Worm (Caenorhabditis elegans) whole organism, L3 larva: ENCODE measurements around the gene nep-17.
A peak's percentile ranks its signal among the peaks of the same experiment; 100 is the strongest.

Experiments used
- R02D3.7 ChIP-seq: fragments of 150-350 bp; optimal IDR thresholded peaks from 2 replicates; lab custom pipeline; 2014; ENCODE audit warnings: missing biosample characterization, missing genetic modification characterization
- ZK546.5 ChIP-seq: sonication (generic microtip); optimal IDR thresholded peaks from 2 replicates; lab custom pipeline; 2017; ENCODE audit warnings: missing biosample characterization, missing genetic modification characterization
- aly-2 ChIP-seq: fragments of 150-350 bp; optimal IDR thresholded peaks from 2 replicates; lab custom pipeline; 2014; ENCODE audit warnings: missing biosample characterization, missing genetic modification characterization
- ama-1 ChIP-seq: fragments of 150-350 bp; optimal IDR thresholded peaks from 2 replicates; lab custom pipeline; 2018
- ceh-9 ChIP-seq: sonication (generic microtip); optimal IDR thresholded peaks from 2 replicates; lab custom pipeline; 2018; ENCODE audit warnings: missing biosample characterization, missing genetic modification characterization
- daf-12 ChIP-seq: fragments of 150-350 bp; optimal IDR thresholded peaks from 2 replicates; lab custom pipeline; 2014; ENCODE audit warnings: missing biosample characterization, missing genetic modification reagents, missing genetic modification characterization
- egl-27 ChIP-seq: sonication (generic microtip); optimal IDR thresholded peaks from 4 replicates; lab custom pipeline; 2017; ENCODE audit warnings: missing biosample characterization, missing genetic modification reagents, missing genetic modification characterization
- egl-5 ChIP-seq: fragments of 150-350 bp; optimal IDR thresholded peaks from 2 replicates; lab custom pipeline; 2017; ENCODE audit warnings: missing biosample characterization, missing genetic modification reagents, missing genetic modification characterization, inconsistent platforms
- elt-2 ChIP-seq: sonication (generic microtip); optimal IDR thresholded peaks from 2 replicates; lab custom pipeline; 2016; ENCODE audit warnings: missing genetic modification reagents, mild to moderate bottlenecking, missing genetic modification characterization, missing compliant biosample characterization
- elt-3 ChIP-seq, 3 experiments: fragments of 150-350 bp in 1 of 3; sonication (generic microtip) in 2 of 3; optimal IDR thresholded peaks; 2 replicates in 2 of 3; 4 replicates in 1 of 3; lab custom pipeline; 2014 to 2017; ENCODE audit warnings: missing biosample characterization in 3 of 3, missing genetic modification characterization in 3 of 3
- fkh-10 ChIP-seq: sonication (generic microtip); optimal IDR thresholded peaks from 2 replicates; lab custom pipeline; 2017; ENCODE audit warnings: missing biosample characterization, missing genetic modification reagents, missing genetic modification characterization
- fkh-2 ChIP-seq: fragments of 150-350 bp; optimal IDR thresholded peaks from 2 replicates; lab custom pipeline; 2014; ENCODE audit warnings: missing biosample characterization, missing genetic modification reagents, missing genetic modification characterization
- fos-1 ChIP-seq: fragments of 150-350 bp; optimal IDR thresholded peaks from 2 replicates; lab custom pipeline; 2014; ENCODE audit warnings: missing biosample characterization, missing genetic modification characterization
- hmg-11 ChIP-seq: sonication (generic microtip); optimal IDR thresholded peaks from 2 replicates; lab custom pipeline; 2016; ENCODE audit warnings: missing genetic modification characterization, missing compliant biosample characterization
- jun-1 ChIP-seq: fragments of 150-350 bp; optimal IDR thresholded peaks from 2 replicates; lab custom pipeline; 2014; ENCODE audit warnings: missing biosample characterization, missing genetic modification reagents, missing genetic modification characterization
- lin-15B ChIP-seq: fragments of 150-350 bp; optimal IDR thresholded peaks from 2 replicates; lab custom pipeline; 2014; ENCODE audit warnings: missing biosample characterization, missing genetic modification characterization
- lin-39 ChIP-seq: fragments of 150-350 bp; optimal IDR thresholded peaks from 2 replicates; lab custom pipeline; 2018; ENCODE audit warnings: missing biosample characterization, missing genetic modification reagents, missing genetic modification characterization
- lsy-12 ChIP-seq: sonication (generic microtip); optimal IDR thresholded peaks from 2 replicates; lab custom pipeline; 2016; ENCODE audit warnings: mild to moderate bottlenecking, missing genetic modification characterization, missing compliant biosample characterization
- mdl-1 ChIP-seq: fragments of 150-350 bp; optimal IDR thresholded peaks from 2 replicates; lab custom pipeline; 2014; ENCODE audit warnings: missing biosample characterization, missing genetic modification characterization
- nfya-1 ChIP-seq: sonication (generic microtip); optimal IDR thresholded peaks from 2 replicates; lab custom pipeline; 2017; ENCODE audit warnings: missing genetic modification characterization, mild to moderate bottlenecking, missing compliant biosample characterization, antibody characterized with exemption, moderate library complexity; ENCODE audit not compliant: insufficient read depth
- nhr-12 ChIP-seq: fragments of 150-350 bp; optimal IDR thresholded peaks from 2 replicates; lab custom pipeline; 2014; ENCODE audit warnings: missing biosample characterization, missing genetic modification characterization
- nhr-23 ChIP-seq: fragments of 150-350 bp; optimal IDR thresholded peaks from 2 replicates; lab custom pipeline; 2014; ENCODE audit warnings: missing biosample characterization, missing genetic modification reagents, missing genetic modification characterization
- nhr-28 ChIP-seq: fragments of 150-350 bp; optimal IDR thresholded peaks from 2 replicates; lab custom pipeline; 2014; ENCODE audit warnings: missing biosample characterization, missing genetic modification characterization
- nhr-43 ChIP-seq: sonication (generic microtip); optimal IDR thresholded peaks from 2 replicates; lab custom pipeline; 2016; ENCODE audit warnings: mild to moderate bottlenecking, missing genetic modification characterization, missing compliant biosample characterization; ENCODE audit not compliant: poor library complexity, severe bottlenecking
- nhr-67 ChIP-seq: fragments of 150-350 bp; optimal IDR thresholded peaks from 2 replicates; lab custom pipeline; 2014; ENCODE audit warnings: missing biosample characterization, missing genetic modification characterization
- nhr-76 ChIP-seq: fragments of 150-350 bp; sonication (generic microtip); optimal IDR thresholded peaks from 5 replicates; lab custom pipeline; 2014; ENCODE audit warnings: missing biosample characterization, missing genetic modification characterization
- nhr-77 ChIP-seq: fragments of 150-350 bp; optimal IDR thresholded peaks from 2 replicates; lab custom pipeline; 2014; ENCODE audit warnings: missing biosample characterization, missing genetic modification characterization
- pqm-1 ChIP-seq: fragments of 150-350 bp; optimal IDR thresholded peaks from 2 replicates; lab custom pipeline; 2017; ENCODE audit warnings: missing biosample characterization, missing genetic modification characterization, inconsistent platforms
- sea-2 ChIP-seq: fragments of 150-350 bp; sonication (generic microtip); optimal IDR thresholded peaks from 4 replicates; lab custom pipeline; 2014; ENCODE audit warnings: missing biosample characterization, missing genetic modification reagents, missing genetic modification characterization
- skn-1 ChIP-seq: fragments of 150-350 bp; optimal IDR thresholded peaks from 2 replicates; lab custom pipeline; 2014; ENCODE audit warnings: missing biosample characterization, missing genetic modification characterization
- snpc-4 ChIP-seq: fragments of 150-350 bp; optimal IDR thresholded peaks from 2 replicates; lab custom pipeline; 2014; ENCODE audit warnings: missing biosample characterization, missing genetic modification characterization
- unc-39 ChIP-seq: sonication (generic microtip); optimal IDR thresholded peaks from 4 replicates; lab custom pipeline; 2017; ENCODE audit warnings: missing biosample characterization, missing genetic modification characterization
- unc-62 ChIP-seq: fragments of 150-350 bp; sonication (generic microtip); optimal IDR thresholded peaks from 4 replicates; lab custom pipeline; 2014; ENCODE audit warnings: missing biosample characterization, missing genetic modification reagents, missing genetic modification characterization
- ztf-11 ChIP-seq: fragments of 150-350 bp; optimal IDR thresholded peaks from 2 replicates; lab custom pipeline; 2014; ENCODE audit warnings: missing biosample characterization, missing genetic modification characterization

nep-17 gene

DNA sequence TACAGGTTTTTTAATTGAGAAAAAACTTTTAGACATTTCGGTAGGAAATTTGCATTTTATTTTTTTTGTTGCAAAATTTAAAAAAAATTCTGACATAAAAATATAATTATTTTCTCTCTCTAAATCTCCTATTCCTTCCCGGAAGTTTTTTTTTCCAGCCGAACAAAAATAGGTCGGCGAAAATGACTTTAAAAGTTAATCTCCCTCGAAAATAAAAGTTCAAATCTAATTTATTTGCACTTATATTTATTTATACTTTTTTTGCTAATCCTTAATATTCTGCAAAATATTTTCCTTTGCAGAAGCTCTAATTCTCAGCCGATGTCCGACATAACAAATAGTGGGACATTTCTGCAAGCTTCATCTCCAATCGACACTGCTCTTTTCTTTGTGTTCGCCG, 6.0 kb upstream of the nep-17 start, which contains the start of gene F45H10.5:
TSS of gene F45H10.5 (plus strand) at position 301 of the 400 bp plus-strand sequence.
- TF ChIP-seq fkh-10 (GFP tag; lab: Kevin White, UChicago) = no peak
- no peak for TF ChIP-seq elt-3 (tag; optimal IDR thresholded peaks at IDR 0.05; lab: Kevin White, UChicago)
- no peak for TF ChIP-seq nhr-28 (tag; lab: Kevin White, UChicago)
- no peak for TF ChIP-seq nhr-77 (tag; lab: Kevin White, UChicago)
- TF ChIP-seq R02D3.7 (tag; lab: Kevin White, UChicago) = no peak
- TF ChIP-seq pqm-1 = no peak
- no peak for TF ChIP-seq fos-1 (tag; lab: Kevin White, UChicago)
- no peak for TF ChIP-seq egl-5 (tag; lab: Kevin White, UChicago)
- no peak for TF ChIP-seq nhr-12 (tag; lab: Kevin White, UChicago)
- TF ChIP-seq lsy-12 (tag; lab: Kevin White, UChicago) = no peak
- TF ChIP-seq nhr-76 (tag; lab: Kevin White, UChicago) = no peak
- no peak for TF ChIP-seq fkh-2 (tag; lab: Kevin White, UChicago)

DNA sequence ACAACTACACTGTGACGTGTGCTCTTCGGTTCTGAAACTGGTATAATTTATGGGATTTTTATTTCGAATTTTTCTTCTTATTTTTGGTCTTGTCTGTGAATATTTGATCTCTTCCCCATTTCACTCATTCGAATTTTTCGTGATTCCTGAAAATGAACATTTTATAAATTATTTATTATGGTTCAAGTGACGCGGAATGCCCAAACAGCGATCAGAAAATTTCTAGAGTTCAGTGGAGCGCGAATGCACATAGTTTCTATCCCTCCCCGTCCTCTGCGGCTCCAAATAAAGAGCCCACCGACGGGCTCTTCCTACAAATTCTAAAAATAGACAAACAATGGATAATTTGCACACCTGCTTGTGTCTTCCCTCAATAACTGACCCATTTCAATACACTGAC, 4.0 kb upstream of the nep-17 start, which contains the start of gene F54F11.1:
TSS of gene F54F11.1 (plus strand) at position 301 of the 400 bp plus-strand sequence.
- TF ChIP-seq ZK546.5 (tag; lab: Kevin White, UChicago) = no peak
- no peak for TF ChIP-seq ceh-9
- no peak for TF ChIP-seq nhr-76 (tag; lab: Kevin White, UChicago)
- TF ChIP-seq fkh-10 (GFP tag; lab: Kevin White, UChicago) = no peak

ce11 chrII:13505386-13505785, 2.2 kb upstream of the nep-17 start:
- TF ChIP-seq ztf-11 (tag; lab: Kevin White, UChicago) (no peak), ama-1 (no peak), unc-39 (tag; lab: Kevin White, UChicago) (no peak), nhr-67 (tag; lab: Kevin White, UChicago) (no peak), fkh-2 (tag; lab: Kevin White, UChicago) (no peak), nhr-77 (tag; lab: Kevin White, UChicago) (no peak), aly-2 (tag; lab: Kevin White, UChicago) (no peak), egl-5 (tag; lab: Kevin White, UChicago) (no peak)

ce11 chrII:13505977-13506568, 1.5 kb upstream of the nep-17 start:
- TF ChIP-seq snpc-4 = no peak
- no peak for TF ChIP-seq hmg-11 (tag; lab: Kevin White, UChicago)
- no peak for TF ChIP-seq jun-1 (tag; lab: Kevin White, UChicago)
- peak; percentile 58 for TF ChIP-seq pqm-1
- TF ChIP-seq nhr-12 (tag; lab: Kevin White, UChicago) = no peak
- no peak for TF ChIP-seq daf-12 (tag; lab: Kevin White, UChicago)
- peak; percentile 76 for TF ChIP-seq nfya-1 (tag; lab: Kevin White, UChicago)
- no peak for TF ChIP-seq lin-15B (tag; lab: Kevin White, UChicago)
- no peak for TF ChIP-seq sea-2 (GFP tag; lab: Kevin White, UChicago)
- no peak for TF ChIP-seq fos-1 (tag; lab: Kevin White, UChicago)
- no peak for TF ChIP-seq mdl-1 (tag; lab: Kevin White, UChicago)
- no peak for TF ChIP-seq nhr-43 (tag; lab: Kevin White, UChicago)
- no peak for TF ChIP-seq aly-2 (tag; lab: Kevin White, UChicago)
- no peak for TF ChIP-seq unc-62 (GFP tag; lab: Kevin White, UChicago)
- TF ChIP-seq elt-2 = peak; percentile 64
- TF ChIP-seq skn-1 (tag; lab: Kevin White, UChicago) = peak; percentile 18
- no peak for TF ChIP-seq lin-39 (tag; lab: Kevin White, UChicago)
- no peak for TF ChIP-seq egl-27 (tag; lab: Kevin White, UChicago)

DNA sequence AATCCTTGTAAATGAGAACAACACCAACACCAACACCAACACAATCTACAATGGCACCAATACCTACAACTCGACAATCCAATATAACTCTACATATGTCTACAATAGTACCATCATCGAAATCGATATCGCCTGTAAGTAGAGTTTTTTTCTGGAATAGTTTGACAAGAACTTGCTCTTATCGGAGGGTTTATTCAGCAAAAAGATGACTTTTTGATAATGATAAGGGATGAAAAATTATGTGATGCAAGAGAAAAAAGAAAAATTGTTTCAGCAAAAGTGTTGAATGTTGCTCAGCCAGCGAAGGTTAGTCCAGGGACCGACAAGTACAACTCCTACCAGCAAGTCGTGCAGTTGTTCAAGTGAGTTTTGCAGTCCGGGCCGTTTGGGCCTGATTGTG, 988 bp downstream of the nep-17 start:
- TF ChIP-seq elt-2 (peak; percentile 56), nhr-23 (tag; lab: Kevin White, UChicago) (no peak), pqm-1 (peak; percentile 1)
